Fruit fly (Drosophila melanogaster): ENCODE results near the gene dsx.

dsx gene

dm6 chr3R:7969702-7970175 is 2.5 kb upstream of the dsx start (continued):
- TF ChIP-seq CG34406 (GFP tag; optimal IDR thresholded peaks at IDR 0.05) = peak; percentile 58
- peak; percentile 39 for TF ChIP-seq Ets21C (GFP tag; optimal IDR thresholded peaks at IDR 0.05)
- TF ChIP-seq CG10631 (GFP tag; optimal IDR thresholded peaks at IDR 0.05) = peak; percentile 79
- TF ChIP-seq CG11294 (GFP tag; IDR thresholded peaks at IDR 0.05) = peak; percentile 72
- TF ChIP-seq Smox (GFP tag; optimal IDR thresholded peaks at IDR 0.05) = peak; percentile 61
- TF ChIP-seq fkh (GFP tag; optimal IDR thresholded peaks at IDR 0.05) = no peak
- TF ChIP-seq CG6792 (GFP tag; optimal IDR thresholded peaks at IDR 0.05) = peak; percentile 71
- TF ChIP-seq Sox15 (GFP tag; optimal IDR thresholded peaks at IDR 0.05) = peak; percentile 13
- peak; percentile 72 for TF ChIP-seq fd59A (GFP tag; optimal IDR thresholded peaks at IDR 0.05)
- TF ChIP-seq salr (GFP tag; optimal IDR thresholded peaks at IDR 0.05) = peak in 1 of 2 experiments; percentile 80
- peak; percentile 60 for TF ChIP-seq CG7368 (GFP tag; optimal IDR thresholded peaks at IDR 0.05)
- peak; percentile 30 for TF ChIP-seq CG11902 (GFP tag; optimal IDR thresholded peaks at IDR 0.05)
- TF ChIP-seq Lpt (GFP tag; optimal IDR thresholded peaks at IDR 0.05) = peak; percentile 82
- TF ChIP-seq ss (GFP tag; optimal IDR thresholded peaks at IDR 0.05) = peak; percentile 73 to 78
- peak; percentile 92 for TF ChIP-seq CG8119 (GFP tag; IDR thresholded peaks at IDR 0.05)
- TF ChIP-seq net (GFP tag; optimal IDR thresholded peaks at IDR 0.05) = peak; percentile 73
- TF ChIP-seq vri (GFP tag; optimal IDR thresholded peaks at IDR 0.05) = peak; percentile 27
- TF ChIP-seq dsx (GFP tag; optimal IDR thresholded peaks at IDR 0.05; ENCODE audit: poor library complexity, severe bottlenecking) = peak; percentile 73
- no peak for TF ChIP-seq CG6854 (GFP tag; optimal IDR thresholded peaks at IDR 0.05)
- TF ChIP-seq Sox14 (GFP tag; optimal IDR thresholded peaks at IDR 0.05) = peak; percentile 74
- TF ChIP-seq CG32006 (GFP tag; optimal IDR thresholded peaks at IDR 0.05) = peak; percentile 90
- TF ChIP-seq CG4318 (GFP tag; optimal IDR thresholded peaks at IDR 0.05) = peak; percentile 81
- peak; percentile 84 for TF ChIP-seq CG3032 (tag; optimal IDR thresholded peaks at IDR 0.05)
- peak; percentile 80 for TF ChIP-seq spab (GFP tag; optimal IDR thresholded peaks at IDR 0.05)
- TF ChIP-seq CG8632 (GFP tag; optimal IDR thresholded peaks at IDR 0.05) = peak; percentile 59
- peak; percentile 60 for TF ChIP-seq cyc (GFP tag; optimal IDR thresholded peaks at IDR 0.05)
- peak; percentile 62 for TF ChIP-seq Sox102F (GFP tag; optimal IDR thresholded peaks at IDR 0.05)

- peak; percentile 98 for TF ChIP-seq dsx (GFP tag; optimal IDR thresholded peaks at IDR 0.05; ENCODE audit: poor library complexity, severe bottlenecking)
- TF ChIP-seq Eip78C (GFP tag) = no peak
- peak; percentile 95 for TF ChIP-seq svp (GFP tag)
- peak; percentile 20 for TF ChIP-seq CG6854 (GFP tag; optimal IDR thresholded peaks at IDR 0.05)
Observed at dm6 chr3R:7968958-7969701, 1.9 kb upstream of the dsx start.

dm6 chr3R:7967801-7968200 is 593 bp upstream of the dsx start:
- no peak for TF ChIP-seq acj6 (GFP tag; optimal IDR thresholded peaks at IDR 0.05)
- TF ChIP-seq CG6163 (GFP tag; IDR thresholded peaks at IDR 0.05) = peak; percentile 49; the same call in 1 of the 3 replicates
- TF ChIP-seq CG11762 (GFP tag; optimal IDR thresholded peaks at IDR 0.05; ENCODE audit: insufficient read depth) = no peak
- no peak for TF ChIP-seq esn (GFP tag; optimal IDR thresholded peaks at IDR 0.05)
- TF ChIP-seq CG16779 (tag; optimal IDR thresholded peaks at IDR 0.05) = peak; percentile 46
- TF ChIP-seq Sox102F (GFP tag; optimal IDR thresholded peaks at IDR 0.05) = peak; percentile 24
- no peak for TF ChIP-seq Sox15 (GFP tag; optimal IDR thresholded peaks at IDR 0.05)
- no peak for TF ChIP-seq CG10669 (GFP tag; optimal IDR thresholded peaks at IDR 0.05)
- TF ChIP-seq Eip75B (GFP tag; optimal IDR thresholded peaks at IDR 0.05) = no peak
- TF ChIP-seq pdm3 (GFP tag; optimal IDR thresholded peaks at IDR 0.05) = no peak
- TF ChIP-seq Lpt (GFP tag; optimal IDR thresholded peaks at IDR 0.05) = peak; percentile 51
- TF ChIP-seq topi (GFP tag; optimal IDR thresholded peaks at IDR 0.05) = no peak
- peak; percentile 100 for TF ChIP-seq dsx (GFP tag; optimal IDR thresholded peaks at IDR 0.05; ENCODE audit: poor library complexity, severe bottlenecking)
- TF ChIP-seq CG6808 (GFP tag; optimal IDR thresholded peaks at IDR 0.05) = peak; percentile 28
- TF ChIP-seq CG9139 (GFP tag; optimal IDR thresholded peaks at IDR 0.05) = peak; percentile 56
- no peak for TF ChIP-seq Eip78C (GFP tag)
- TF ChIP-seq Hr39 (GFP tag; optimal IDR thresholded peaks at IDR 0.05) = no peak
- TF ChIP-seq CG1621 (tag; optimal IDR thresholded peaks at IDR 0.05) = no peak
- TF ChIP-seq CG6854 (GFP tag; optimal IDR thresholded peaks at IDR 0.05) = peak; percentile 83
- no peak for TF ChIP-seq vri (GFP tag; optimal IDR thresholded peaks at IDR 0.05)
- peak; percentile 20 for TF ChIP-seq CG3919 (GFP tag; optimal IDR thresholded peaks at IDR 0.05)
- no peak for TF ChIP-seq lz (GFP tag; optimal IDR thresholded peaks at IDR 0.05)
- no peak for TF ChIP-seq CG11294 (GFP tag; IDR thresholded peaks at IDR 0.05)
- no peak for TF ChIP-seq CG34406 (GFP tag; optimal IDR thresholded peaks at IDR 0.05)
- TF ChIP-seq achi (GFP tag; optimal IDR thresholded peaks at IDR 0.05) = no peak
- peak; percentile 75 for TF ChIP-seq CG15336 (GFP tag; IDR thresholded peaks at IDR 0.05)
